Worm (Caenorhabditis elegans): ENCODE data around the gene grl-11.

Gene grl-11

ce11 chrIII:9153809-9154208 is 35.6 kb upstream of the grl-11 start, which contains the start of gene nhl-1:
Gene nhl-1 (minus strand): TSS chrIII:9153909.
- TF ChIP-seq fos-1 (tag; optimal IDR thresholded peaks at IDR 0.05) = no peak
- no peak for TF ChIP-seq nhr-237 (tag; optimal IDR thresholded peaks at IDR 0.05)
- TF ChIP-seq unc-62 (GFP tag; optimal IDR thresholded peaks at IDR 0.05) = no peak
- no peak for TF ChIP-seq ama-1 (optimal IDR thresholded peaks at IDR 0.05)
- no peak for TF ChIP-seq tbx-2 (tag; optimal IDR thresholded peaks at IDR 0.05)
- TF ChIP-seq elt-1 (tag; optimal IDR thresholded peaks at IDR 0.05) = no peak
- no peak for TF ChIP-seq ceh-82 (tag; optimal IDR thresholded peaks at IDR 0.05)
- TF ChIP-seq nhr-28 (tag; optimal IDR thresholded peaks at IDR 0.05) = no peak

ce11 chrIII:9152950-9153349 is 34.8 kb upstream of the grl-11 start:
- TF ChIP-seq snpc-4 (tag; optimal IDR thresholded peaks at IDR 0.05) = no peak
- TF ChIP-seq nhr-77 (tag; optimal IDR thresholded peaks at IDR 0.05) = no peak
- no peak for TF ChIP-seq nhr-12 (tag; optimal IDR thresholded peaks at IDR 0.05)
- TF ChIP-seq unc-62 (GFP tag; optimal IDR thresholded peaks at IDR 0.05) = no peak
- TF ChIP-seq elt-3 (tag; optimal IDR thresholded peaks at IDR 0.05) = no peak
- no peak for TF ChIP-seq pqm-1 (tag; optimal IDR thresholded peaks at IDR 0.05)
- TF ChIP-seq ceh-9 (tag; optimal IDR thresholded peaks at IDR 0.05) = no peak
- no peak for TF ChIP-seq mdl-1 (tag; optimal IDR thresholded peaks at IDR 0.05)
- no peak for TF ChIP-seq ZK546.5 (tag; optimal IDR thresholded peaks at IDR 0.05)
- TF ChIP-seq nhr-28 (tag; optimal IDR thresholded peaks at IDR 0.05) = no peak
- TF ChIP-seq eor-1 (tag; optimal IDR thresholded peaks at IDR 0.05) = no peak

DNA sequence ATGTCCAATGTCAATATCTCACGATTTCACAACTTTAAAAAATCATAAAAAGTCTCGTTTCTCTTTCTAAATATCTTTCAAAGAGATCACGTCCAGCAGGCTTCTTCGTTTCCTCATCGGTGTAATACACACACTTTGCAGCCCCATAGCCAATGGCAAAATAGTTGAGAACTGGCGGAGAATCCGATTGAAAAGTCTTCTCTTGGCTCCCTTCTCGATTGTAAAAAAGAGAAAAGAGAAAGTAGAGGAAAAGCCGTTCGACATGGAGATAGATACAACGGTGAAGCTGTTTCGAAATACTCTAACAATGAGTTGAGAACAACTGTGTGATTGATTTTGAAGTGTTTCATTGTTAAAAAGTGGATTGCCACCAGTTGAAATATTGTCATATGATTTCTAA is 33.6 kb upstream of the grl-11 start:
- TF ChIP-seq nfya-1 (tag; optimal IDR thresholded peaks at IDR 0.05; ENCODE audit: insufficient read depth) (peak; percentile 52), nhr-11 (tag; optimal IDR thresholded peaks at IDR 0.05) (no peak), ztf-4 (tag; optimal IDR thresholded peaks at IDR 0.05) (no peak), snpc-4 (tag; optimal IDR thresholded peaks at IDR 0.05) (no peak)

- TF ChIP-seq fkh-10 (GFP tag; optimal IDR thresholded peaks at IDR 0.05) (no peak), lsy-12 (tag; optimal IDR thresholded peaks at IDR 0.05) (no peak), fos-1 (tag; optimal IDR thresholded peaks at IDR 0.05) (no peak), egl-5 (tag; optimal IDR thresholded peaks at IDR 0.05) (no peak), skn-1 (tag; optimal IDR thresholded peaks at IDR 0.05) (no peak), nhr-28 (tag; optimal IDR thresholded peaks at IDR 0.05) (no peak), zag-1 (tag; optimal IDR thresholded peaks at IDR 0.05) (no peak), nhr-23 (tag; optimal IDR thresholded peaks at IDR 0.05) (no peak), ZK546.5 (tag; optimal IDR thresholded peaks at IDR 0.05) (no peak), unc-62 (GFP tag; optimal IDR thresholded peaks at IDR 0.05) (no peak), nhr-12 (tag; optimal IDR thresholded peaks at IDR 0.05) (no peak), ceh-28 (tag; optimal IDR thresholded peaks at IDR 0.05) (no peak), mdl-1 (tag; optimal IDR thresholded peaks at IDR 0.05) (no peak), nhr-77 (tag; optimal IDR thresholded peaks at IDR 0.05) (no peak)
Measured at ce11 chrIII:9149132-9149531, 31.0 kb upstream of the grl-11 start.

ce11 chrIII:9145765-9146164 is 27.6 kb upstream of the grl-11 start, which contains the start of gene ZK512.8:
Gene ZK512.8 (plus strand): TSS chrIII:9146065.
- TF ChIP-seq lsy-12 (tag; optimal IDR thresholded peaks at IDR 0.05) (no peak), nhr-237 (tag; optimal IDR thresholded peaks at IDR 0.05) (no peak), eor-1 (tag; optimal IDR thresholded peaks at IDR 0.05) (no peak), nhr-25 (tag; optimal IDR thresholded peaks at IDR 0.05) (no peak), ama-1 (optimal IDR thresholded peaks at IDR 0.05) (no peak), lin-39 (tag; optimal IDR thresholded peaks at IDR 0.05) (no peak), elt-2 (tag; optimal IDR thresholded peaks at IDR 0.05) (no peak), sea-2 (GFP tag; optimal IDR thresholded peaks at IDR 0.05) (no peak), fos-1 (tag; optimal IDR thresholded peaks at IDR 0.05) (no peak), nhr-11 (tag; optimal IDR thresholded peaks at IDR 0.05) (no peak), elt-3 (tag; optimal IDR thresholded peaks at IDR 0.05) (no peak), R02D3.7 (tag; optimal IDR thresholded peaks at IDR 0.05) (no peak), snpc-4 (tag; optimal IDR thresholded peaks at IDR 0.05) (no peak), nhr-77 (tag; optimal IDR thresholded peaks at IDR 0.05) (no peak), unc-62 (GFP tag; optimal IDR thresholded peaks at IDR 0.05) (no peak), pha-4 (tag; optimal IDR thresholded peaks at IDR 0.05) (no peak), hmg-11 (tag; optimal IDR thresholded peaks at IDR 0.05) (no peak), mml-1 (tag; optimal IDR thresholded peaks at IDR 0.05) (no peak), mdl-1 (tag; optimal IDR thresholded peaks at IDR 0.05) (no peak)
